Worm (Caenorhabditis elegans) whole organism, L4 larva: Measurements from ENCODE around the gene vamp-8.

ENCODE experiments used
- D1046.2 ChIP-seq: fragments of 200-800 bp; sonication (Bioruptor generic); IDR thresholded peaks from 2 replicates; pipeline ENCODE4 v1.3.6; 2022; ENCODE audit warnings: missing genetic modification characterization, missing compliant biosample characterization
- F10B5.3 ChIP-seq: sonication (generic microtip); optimal IDR thresholded peaks from 2 replicates; lab custom pipeline; 2016; ENCODE audit warnings: mild to moderate bottlenecking, missing genetic modification characterization, missing compliant biosample characterization
- F26F4.8 ChIP-seq: fragments of 200-800 bp; sonication (Bioruptor generic); conservative IDR thresholded peaks from 2 replicates; pipeline ENCODE4 v1.3.6; 2022; ENCODE audit warnings: missing genetic modification characterization, missing compliant biosample characterization
- R02D3.7 ChIP-seq: fragments of 150-350 bp; sonication (generic microtip); optimal IDR thresholded peaks from 3 replicates; lab custom pipeline; 2014; ENCODE audit warnings: missing biosample characterization, missing genetic modification characterization
- T26A8.4 ChIP-seq: fragments of 200-800 bp; sonication (Bioruptor generic); IDR thresholded peaks from 2 replicates; pipeline ENCODE4 v1.3.6; 2022; ENCODE audit warnings: missing genetic modification characterization, missing compliant biosample characterization
- Y105C5A.15 ChIP-seq: fragments of 200-800 bp; sonication (Bioruptor generic); IDR thresholded peaks from 2 replicates; pipeline ENCODE4 v1.3.6; 2022; ENCODE audit warnings: missing genetic modification characterization, missing compliant biosample characterization
- Y48G9A.11 ChIP-seq: fragments of 200-800 bp; sonication (Bioruptor generic); IDR thresholded peaks from 2 replicates; pipeline ENCODE4 v1.3.6; 2022; ENCODE audit warnings: missing genetic modification reagents, missing genetic modification characterization, missing compliant biosample characterization
- ZK337.2 ChIP-seq: fragments of 200-800 bp; sonication (Bioruptor generic); IDR thresholded peaks from 2 replicates; pipeline ENCODE4 v1.3.6; 2022; ENCODE audit warnings: missing genetic modification reagents, missing genetic modification characterization, missing compliant biosample characterization
- ZK546.5 ChIP-seq, 2 experiments: sonication (generic microtip); optimal IDR thresholded peaks; 2 replicates each; lab custom pipeline; 2017; ENCODE audit warnings: missing biosample characterization in 2 of 2, missing genetic modification characterization in 2 of 2
- aly-2 ChIP-seq: sonication (generic microtip); optimal IDR thresholded peaks from 2 replicates; lab custom pipeline; 2018; ENCODE audit warnings: missing biosample characterization, missing genetic modification characterization
- attf-4 ChIP-seq: sonication (generic microtip); optimal IDR thresholded peaks from 3 replicates; lab custom pipeline; 2017; ENCODE audit warnings: missing biosample characterization, missing genetic modification characterization
- ceh-28 ChIP-seq: fragments of 150-350 bp; optimal IDR thresholded peaks from 2 replicates; lab custom pipeline; 2014; ENCODE audit warnings: missing biosample characterization, missing genetic modification reagents, missing genetic modification characterization
- ceh-62 ChIP-seq: sonication (generic microtip); optimal IDR thresholded peaks from 2 replicates; lab custom pipeline; 2017; ENCODE audit warnings: missing biosample characterization, missing genetic modification characterization
- cey-2 ChIP-seq: sonication (generic microtip); optimal IDR thresholded peaks from 3 replicates; lab custom pipeline; 2017; ENCODE audit warnings: missing genetic modification characterization, mild to moderate bottlenecking, missing compliant biosample characterization, antibody characterized with exemption, borderline replicate concordance; ENCODE audit not compliant: insufficient read depth
- ctbp-1 ChIP-seq: fragments of 200-800 bp; sonication (Bioruptor generic); IDR thresholded peaks from 2 replicates; pipeline ENCODE4 v1.3.6; 2022; ENCODE audit warnings: missing genetic modification reagents, missing genetic modification characterization, missing compliant biosample characterization
- dmd-8 ChIP-seq: fragments of 200-800 bp; sonication (Bioruptor generic); IDR thresholded peaks from 2 replicates; pipeline ENCODE4 v1.3.6; 2022; ENCODE audit warnings: missing genetic modification characterization, missing compliant biosample characterization
- duxl-1 ChIP-seq: sonication (generic microtip); optimal IDR thresholded peaks from 2 replicates; lab custom pipeline; 2016; ENCODE audit warnings: mild to moderate bottlenecking, missing genetic modification characterization, moderate library complexity, missing compliant biosample characterization; ENCODE audit not compliant: poor library complexity
- egl-27 ChIP-seq: sonication (generic microtip); optimal IDR thresholded peaks from 3 replicates; lab custom pipeline; 2017; ENCODE audit warnings: missing biosample characterization, missing genetic modification reagents, missing genetic modification characterization
- egl-43 ChIP-seq: fragments of 200-800 bp; sonication (Bioruptor generic); IDR thresholded peaks from 2 replicates; pipeline ENCODE4 v1.3.6; 2022; ENCODE audit warnings: missing genetic modification reagents, missing genetic modification characterization, missing compliant biosample characterization
- gei-8 ChIP-seq: fragments of 200-800 bp; sonication (Bioruptor generic); optimal IDR thresholded peaks from 2 replicates; lab custom pipeline; 2018; ENCODE audit warnings: mild to moderate bottlenecking, missing genetic modification characterization, missing compliant biosample characterization
- hif-1 ChIP-seq, 2 experiments: sonication (generic microtip); optimal IDR thresholded peaks; 2 replicates each; lab custom pipeline; 2016 to 2017; ENCODE audit warnings: missing compliant biosample characterization in 2 of 2, missing genetic modification characterization in 2 of 2, missing genetic modification reagents in 2 of 2, missing genotype in 2 of 2, mild to moderate bottlenecking in 1 of 2
- hlh-11 ChIP-seq: fragments of 200-800 bp; sonication (Bioruptor generic); optimal IDR thresholded peaks from 2 replicates; lab custom pipeline; 2018; ENCODE audit warnings: mild to moderate bottlenecking, missing genetic modification characterization, missing compliant biosample characterization
- hmg-1.1 ChIP-seq: fragments of 200-800 bp; sonication (Bioruptor generic); IDR thresholded peaks from 2 replicates; pipeline ENCODE4 v1.3.6; 2022; ENCODE audit warnings: missing genetic modification reagents, missing genetic modification characterization, missing compliant biosample characterization
- lin-38 ChIP-seq: fragments of 200-800 bp; sonication (Bioruptor generic); IDR thresholded peaks from 2 replicates; pipeline ENCODE4 v1.3.6; 2022; ENCODE audit warnings: missing genetic modification reagents, missing genetic modification characterization, missing compliant biosample characterization
- lin-39 ChIP-seq: fragments of 150-350 bp; optimal IDR thresholded peaks from 2 replicates; lab custom pipeline; 2014; ENCODE audit warnings: missing biosample characterization, missing genetic modification reagents, missing genetic modification characterization
- lir-3 ChIP-seq: sonication (generic microtip); optimal IDR thresholded peaks from 2 replicates; lab custom pipeline; 2016; ENCODE audit warnings: mild to moderate bottlenecking, missing genetic modification characterization, missing compliant biosample characterization
- lsy-2 ChIP-seq, 2 experiments: fragments of 150-350 bp in 1 of 2; sonication (generic microtip) in 1 of 2; optimal IDR thresholded peaks; 2 replicates each; lab custom pipeline; 2014 to 2017; ENCODE audit warnings: missing biosample characterization in 2 of 2, missing genetic modification characterization in 2 of 2
- madf-5 ChIP-seq, 2 experiments: fragments of 200-800 bp; sonication (Bioruptor generic); IDR thresholded peaks; 2 replicates each; pipeline ENCODE4 v1.3.6; 2022; ENCODE audit warnings: missing compliant biosample characterization in 2 of 2, missing genetic modification characterization in 2 of 2
- madf-9 ChIP-seq: fragments of 200-800 bp; sonication (Bioruptor generic); conservative IDR thresholded peaks from 2 replicates; pipeline ENCODE4 v1.3.6; 2022; ENCODE audit warnings: missing genetic modification reagents, missing genetic modification characterization, missing compliant biosample characterization
- mdl-1 ChIP-seq, 2 experiments: fragments of 150-350 bp in 1 of 2; sonication (generic microtip) in 1 of 2; optimal IDR thresholded peaks; 2 replicates each; lab custom pipeline; 2014 to 2017; ENCODE audit warnings: missing biosample characterization in 2 of 2, missing genetic modification characterization in 2 of 2
- mes-2 ChIP-seq: sonication (generic microtip); optimal IDR thresholded peaks from 2 replicates; lab custom pipeline; 2016; ENCODE audit warnings: missing genotype, mild to moderate bottlenecking, missing genetic modification characterization, missing compliant biosample characterization; ENCODE audit not compliant: poor library complexity, severe bottlenecking
- mxl-3 ChIP-seq: fragments of 200-800 bp; sonication (Bioruptor generic); optimal IDR thresholded peaks from 2 replicates; lab custom pipeline; 2018; ENCODE audit warnings: mild to moderate bottlenecking, missing genetic modification characterization, missing compliant biosample characterization
- nhr-10 ChIP-seq: fragments of 150-350 bp; optimal IDR thresholded peaks from 2 replicates; lab custom pipeline; 2014; ENCODE audit warnings: missing biosample characterization, missing genetic modification characterization
- nhr-102 ChIP-seq: sonication (generic microtip); optimal IDR thresholded peaks from 2 replicates; lab custom pipeline; 2016; ENCODE audit warnings: mild to moderate bottlenecking, missing genetic modification characterization, moderate library complexity, missing compliant biosample characterization
- nhr-11 ChIP-seq: fragments of 150-350 bp; optimal IDR thresholded peaks from 2 replicates; lab custom pipeline; 2014; ENCODE audit warnings: missing biosample characterization, missing genetic modification characterization
- nhr-28 ChIP-seq: fragments of 150-350 bp; optimal IDR thresholded peaks from 2 replicates; lab custom pipeline; 2014; ENCODE audit warnings: missing biosample characterization, missing genetic modification characterization
- nhr-41 ChIP-seq: fragments of 200-800 bp; sonication (Bioruptor generic); IDR thresholded peaks from 2 replicates; pipeline ENCODE4 v1.3.6; 2022; ENCODE audit warnings: missing genetic modification reagents, missing genetic modification characterization, missing compliant biosample characterization
- nhr-6 ChIP-seq: fragments of 150-350 bp; optimal IDR thresholded peaks from 2 replicates; lab custom pipeline; 2014; ENCODE audit warnings: missing biosample characterization, missing genetic modification characterization
- pha-4 ChIP-seq, 2 experiments: fragments of 150-350 bp in 1 of 2; fragments of 200-800 bp in 1 of 2; sonication (Bioruptor generic) in 1 of 2; IDR thresholded peaks in 1 of 2; optimal IDR thresholded peaks in 1 of 2; 2 replicates each; pipeline versions ENCODE4 v1.3.6 to Lab custom; 2014 to 2022; ENCODE audit warnings: missing genetic modification characterization in 2 of 2, missing genetic modification reagents in 2 of 2, missing biosample characterization in 1 of 2, missing compliant biosample characterization in 1 of 2
- php-3 ChIP-seq: fragments of 200-800 bp; sonication (Bioruptor generic); IDR thresholded peaks from 2 replicates; pipeline ENCODE4 v1.3.6; 2022; ENCODE audit warnings: missing genetic modification reagents, missing genetic modification characterization, missing compliant biosample characterization
- pqm-1 ChIP-seq: sonication (generic microtip); optimal IDR thresholded peaks from 2 replicates; lab custom pipeline; 2017; ENCODE audit warnings: missing biosample characterization, missing genetic modification characterization
- spr-1 ChIP-seq: sonication (generic microtip); optimal IDR thresholded peaks from 2 replicates; lab custom pipeline; 2016; ENCODE audit warnings: mild to moderate bottlenecking, missing genetic modification characterization, missing compliant biosample characterization
- spr-3 ChIP-seq: fragments of 200-800 bp; sonication (Bioruptor generic); optimal IDR thresholded peaks from 2 replicates; lab custom pipeline; 2018; ENCODE audit warnings: mild to moderate bottlenecking, missing genetic modification characterization, missing compliant biosample characterization
- tag-97 ChIP-seq: fragments of 200-800 bp; sonication (Bioruptor generic); IDR thresholded peaks from 2 replicates; pipeline ENCODE4 v1.3.6; 2022; ENCODE audit warnings: missing genetic modification characterization, missing compliant biosample characterization
- unc-130 ChIP-seq: sonication (generic microtip); optimal IDR thresholded peaks from 2 replicates; lab custom pipeline; 2016; ENCODE audit warnings: missing genetic modification reagents, missing genetic modification characterization, missing compliant biosample characterization
- unc-62 ChIP-seq, 3 experiments: fragments of 150-350 bp in 1 of 3; sonication (generic microtip); optimal IDR thresholded peaks in 2 of 3; peaks in 1 of 3; 1 replicate in 1 of 3; 2 replicates in 2 of 3; lab custom pipeline; 2014 to 2017; ENCODE audit warnings: missing biosample characterization in 3 of 3, missing genetic modification characterization in 3 of 3, missing genetic modification reagents in 3 of 3, missing genotype in 1 of 3
- vab-7 ChIP-seq: fragments of 200-800 bp; sonication (Bioruptor generic); IDR thresholded peaks from 2 replicates; pipeline ENCODE4 v1.3.6; 2022; ENCODE audit warnings: missing genetic modification reagents, missing genetic modification characterization, missing compliant biosample characterization
- zfp-3 ChIP-seq: fragments of 200-800 bp; sonication (Bioruptor generic); conservative IDR thresholded peaks from 2 replicates; pipeline ENCODE4 v1.3.6; 2022; ENCODE audit warnings: missing genetic modification reagents, missing genetic modification characterization, missing compliant biosample characterization

Gene vamp-8

ce11 chrIV:13881754-13882275 is 16.8 kb upstream of the vamp-8 start, which contains the start of gene rpl-29 (continued):
- TF ChIP-seq ceh-62 (tag; lab: Kevin White, UChicago) (no peak), nhr-11 (tag; lab: Kevin White, UChicago) (peak; percentile 79), pqm-1 (tag; lab: Kevin White, UChicago) (no peak), Y105C5A.15 (GFP tag; lab: Robert Waterston, UW) (no peak), hlh-11 (tag; lab: Kevin White, UChicago) (peak; percentile 84), nhr-10 (no peak), lin-39 (tag; lab: Kevin White, UChicago) (no peak), unc-62 (GFP tag; optimal IDR thresholded peaks at IDR 0.05 in 1 of 2; lab: Kevin White, UChicago) (no peak), unc-62 (tag; optimal IDR thresholded peaks at IDR 0.05; lab: Kevin White, UChicago) (no peak), pha-4 (GFP tag; IDR thresholded peaks at IDR 0.05; lab: Robert Waterston, UW) (peak; percentile 65; the same call in 1 of the 2 replicates), pha-4 (tag; optimal IDR thresholded peaks at IDR 0.05; lab: Kevin White, UChicago) (no peak), dmd-8 (GFP tag; lab: Robert Waterston, UW) (no peak), nhr-41 (GFP tag; lab: Robert Waterston, UW) (no peak), F26F4.8 (GFP tag; lab: Robert Waterston, UW) (no peak), hmg-1.1 (peak; percentile 82), mes-2 (peak; percentile 89), D1046.2 (GFP tag; lab: Robert Waterston, UW) (peak; percentile 100), R02D3.7 (tag; lab: Kevin White, UChicago) (peak; percentile 90), spr-1 (tag; lab: Kevin White, UChicago) (peak; percentile 43), tag-97 (GFP tag; lab: Robert Waterston, UW) (no peak), mdl-1 (tag; optimal IDR thresholded peaks at IDR 0.05; lab: Kevin White, UChicago) (peak in 1 of 2 experiments; percentile 34), nhr-6 (peak; percentile 28), gei-8 (no peak), ctbp-1 (0 out of 2 replicates have a peak, but pooled peaks have one; percentile 24), hif-1 (tag; optimal IDR thresholded peaks at IDR 0.05; lab: Kevin White, UChicago) (peak in 1 of 2 experiments; percentile 70), F10B5.3 (tag; lab: Kevin White, UChicago) (peak; percentile 27), php-3 (GFP tag; lab: Robert Waterston, UW) (peak; percentile 57; the same call in 1 of the 2 replicates), duxl-1 (peak; percentile 68), ceh-28 (no peak), vab-7 (GFP tag; lab: Robert Waterston, UW) (0 out of 2 replicates have a peak, but pooled peaks have one; percentile 28), T26A8.4 (GFP tag; lab: Robert Waterston, UW) (peak; percentile 78), spr-3 (no peak), nhr-28 (tag; lab: Kevin White, UChicago) (peak; percentile 64), Y48G9A.11 (peak; percentile 42), egl-43 (no peak), nhr-102 (tag; lab: Kevin White, UChicago) (peak; percentile 57), lin-38 (GFP tag; lab: Robert Waterston, UW) (peak; percentile 69), mxl-3 (GFP tag; lab: Kevin White, UChicago) (no peak), madf-9 (GFP tag; lab: Robert Waterston, UW) (no peak), zfp-3 (GFP tag; lab: Robert Waterston, UW) (0 out of 2 replicates have a peak, but pooled peaks have one; percentile 67), attf-4 (tag; lab: Kevin White, UChicago) (no peak), ZK546.5 (tag; optimal IDR thresholded peaks at IDR 0.05; lab: Kevin White, UChicago) (no peak), lsy-2 (tag; optimal IDR thresholded peaks at IDR 0.05; lab: Kevin White, UChicago) (peak; percentile 96 to 99), cey-2 (tag; lab: Kevin White, UChicago) (no peak), lir-3 (tag; lab: Kevin White, UChicago) (no peak), aly-2 (tag; lab: Kevin White, UChicago) (no peak), ZK337.2 (no peak), unc-130 (GFP tag; lab: Kevin White, UChicago) (peak; percentile 64), madf-5 (GFP tag; IDR thresholded peaks at IDR 0.05; lab: Robert Waterston, UW) (no peak), egl-27 (tag; lab: Kevin White, UChicago) (no peak)
